Worm (Caenorhabditis elegans) whole organism, L2 larva: Measurements from ENCODE around the gene Y37E11AM.3.

Experiments
- C34F6.9 ChIP-seq: fragments of 150-350 bp; optimal IDR thresholded peaks from 2 replicates; lab custom pipeline; 2014; ENCODE audit warnings: missing biosample characterization, missing genetic modification characterization
- F13H6.1 ChIP-seq: sonication (generic microtip); optimal IDR thresholded peaks from 2 replicates; lab custom pipeline; 2016; ENCODE audit warnings: missing genetic modification characterization, missing compliant biosample characterization
- R02D3.7 ChIP-seq: fragments of 150-350 bp; optimal IDR thresholded peaks from 2 replicates; lab custom pipeline; 2014; ENCODE audit warnings: missing biosample characterization, missing genetic modification characterization
- Y55F3AM.14 ChIP-seq: fragments of 200-800 bp; sonication (Bioruptor generic); optimal IDR thresholded peaks from 2 replicates; lab custom pipeline; 2018; ENCODE audit warnings: mild to moderate bottlenecking, missing genetic modification characterization, missing compliant biosample characterization
- alr-1 ChIP-seq: fragments of 150-350 bp; optimal IDR thresholded peaks from 2 replicates; lab custom pipeline; 2014; ENCODE audit warnings: missing biosample characterization, missing genetic modification characterization
- blmp-1 ChIP-seq: sonication (generic microtip); optimal IDR thresholded peaks from 2 replicates; lab custom pipeline; 2017; ENCODE audit warnings: missing genetic modification characterization, mild to moderate bottlenecking, missing compliant biosample characterization, antibody characterized with exemption, moderate library complexity; ENCODE audit not compliant: insufficient read depth
- ceh-82 ChIP-seq: fragments of 150-350 bp; optimal IDR thresholded peaks from 2 replicates; lab custom pipeline; 2014; ENCODE audit warnings: missing biosample characterization, missing genetic modification characterization
- crh-2 ChIP-seq: sonication (generic microtip); optimal IDR thresholded peaks from 2 replicates; lab custom pipeline; 2017; ENCODE audit warnings: missing biosample characterization, missing genetic modification characterization
- dmd-4 ChIP-seq: sonication (generic microtip); optimal IDR thresholded peaks from 2 replicates; lab custom pipeline; 2017; ENCODE audit warnings: missing biosample characterization, missing genetic modification characterization
- egl-27 ChIP-seq: sonication (generic microtip); optimal IDR thresholded peaks from 3 replicates; lab custom pipeline; 2017; ENCODE audit warnings: missing biosample characterization, missing genetic modification reagents, missing genetic modification characterization
- elt-1 ChIP-seq: fragments of 150-350 bp; optimal IDR thresholded peaks from 2 replicates; lab custom pipeline; 2014; ENCODE audit warnings: missing biosample characterization, missing genetic modification characterization
- elt-3 ChIP-seq: sonication (generic microtip); optimal IDR thresholded peaks from 2 replicates; lab custom pipeline; 2017; ENCODE audit warnings: missing biosample characterization, missing genetic modification characterization
- fos-1 ChIP-seq: fragments of 150-350 bp; optimal IDR thresholded peaks from 2 replicates; lab custom pipeline; 2014; ENCODE audit warnings: missing biosample characterization, missing genetic modification characterization
- gmeb-1 ChIP-seq: fragments of 150-350 bp; optimal IDR thresholded peaks from 2 replicates; lab custom pipeline; 2014; ENCODE audit warnings: missing biosample characterization, missing genetic modification characterization
- lin-11 ChIP-seq: fragments of 150-350 bp; sonication (generic microtip); optimal IDR thresholded peaks from 2 replicates; lab custom pipeline; 2014; ENCODE audit warnings: missing biosample characterization, missing genetic modification characterization, inconsistent platforms, mixed read lengths
- lin-13 ChIP-seq: fragments of 150-350 bp; optimal IDR thresholded peaks from 2 replicates; lab custom pipeline; 2014; ENCODE audit warnings: missing biosample characterization, missing genetic modification reagents, missing genetic modification characterization
- lin-39 ChIP-seq: fragments of 150-350 bp; optimal IDR thresholded peaks from 2 replicates; lab custom pipeline; 2014; ENCODE audit warnings: missing biosample characterization, missing genetic modification reagents, missing genetic modification characterization
- mbf-1 ChIP-seq: sonication (generic microtip); optimal IDR thresholded peaks from 2 replicates; lab custom pipeline; 2017; ENCODE audit warnings: missing biosample characterization, missing genetic modification characterization
- mdl-1 ChIP-seq, 2 experiments: fragments of 150-350 bp in 1 of 2; sonication (generic microtip) in 1 of 2; optimal IDR thresholded peaks; 2 replicates each; lab custom pipeline; 2017; ENCODE audit warnings: missing biosample characterization in 2 of 2, missing genetic modification characterization in 2 of 2
- nhr-10 ChIP-seq: sonication (generic microtip); optimal IDR thresholded peaks from 2 replicates; lab custom pipeline; 2017; ENCODE audit warnings: missing biosample characterization, missing genetic modification characterization
- nhr-23 ChIP-seq: fragments of 150-350 bp; optimal IDR thresholded peaks from 2 replicates; lab custom pipeline; 2014; ENCODE audit warnings: missing biosample characterization, missing genetic modification reagents, missing genetic modification characterization
- nhr-237 ChIP-seq: fragments of 150-350 bp; optimal IDR thresholded peaks from 2 replicates; lab custom pipeline; 2014; ENCODE audit warnings: missing biosample characterization, missing genetic modification characterization
- nhr-25 ChIP-seq: fragments of 150-350 bp; sonication (generic microtip); optimal IDR thresholded peaks from 3 replicates; lab custom pipeline; 2014; ENCODE audit warnings: missing biosample characterization, missing genetic modification characterization
- nhr-77 ChIP-seq: fragments of 150-350 bp; optimal IDR thresholded peaks from 2 replicates; lab custom pipeline; 2014; ENCODE audit warnings: missing biosample characterization, missing genetic modification characterization
- peb-1 ChIP-seq: fragments of 150-350 bp; optimal IDR thresholded peaks from 2 replicates; lab custom pipeline; 2014; ENCODE audit warnings: missing biosample characterization, missing genetic modification characterization
- sem-4 ChIP-seq: fragments of 150-350 bp; optimal IDR thresholded peaks from 2 replicates; lab custom pipeline; 2014; ENCODE audit warnings: missing biosample characterization, missing genetic modification reagents, missing genetic modification characterization
- sma-3 ChIP-seq: sonication (generic microtip); optimal IDR thresholded peaks from 2 replicates; lab custom pipeline; 2016; ENCODE audit warnings: missing genetic modification reagents, missing genetic modification characterization, missing compliant biosample characterization
- sma-9 ChIP-seq, 2 experiments: fragments of 150-350 bp in 1 of 2; sonication (generic microtip) in 1 of 2; optimal IDR thresholded peaks; 2 replicates each; lab custom pipeline; 2014 to 2016; ENCODE audit warnings: missing genetic modification characterization in 2 of 2, mild to moderate bottlenecking in 1 of 2, missing biosample characterization in 1 of 2, missing compliant biosample characterization in 1 of 2, missing genetic modification reagents in 1 of 2, moderate library complexity in 1 of 2
- snpc-4 ChIP-seq: fragments of 150-350 bp; optimal IDR thresholded peaks from 2 replicates; lab custom pipeline; 2014; ENCODE audit warnings: missing biosample characterization, missing genetic modification characterization
- unc-39 ChIP-seq: fragments of 150-350 bp; optimal IDR thresholded peaks from 2 replicates; lab custom pipeline; 2014; ENCODE audit warnings: missing biosample characterization, missing genetic modification characterization
- zag-1 ChIP-seq: fragments of 150-350 bp; optimal IDR thresholded peaks from 2 replicates; lab custom pipeline; 2014; ENCODE audit warnings: missing biosample characterization, missing genetic modification characterization
- ztf-1 ChIP-seq: fragments of 200-800 bp; sonication (Bioruptor generic); conservative IDR thresholded peaks from 2 replicates; pipeline ENCODE4 v1.3.6; 2022; ENCODE audit warnings: missing genetic modification characterization, missing compliant biosample characterization
- ztf-4 ChIP-seq: fragments of 150-350 bp; optimal IDR thresholded peaks from 2 replicates; lab custom pipeline; 2014; ENCODE audit warnings: missing biosample characterization, missing genetic modification characterization

Gene Y37E11AM.3

ce11 chrIV:3725361-3725760 lies 6.4 kb upstream of the Y37E11AM.3 start, which contains the start of gene Y37E11AM.2:
TSS of gene Y37E11AM.2 (minus strand) at chrIV:3725461.
- TF ChIP-seq ztf-4 (tag; lab: Kevin White, UChicago) (no peak), elt-3 (tag; lab: Kevin White, UChicago) (no peak), unc-39 (no peak), F13H6.1 (no peak), gmeb-1 (tag; lab: Kevin White, UChicago) (no peak), R02D3.7 (tag; lab: Kevin White, UChicago) (no peak), zag-1 (tag; lab: Kevin White, UChicago) (no peak), mdl-1 (tag; optimal IDR thresholded peaks at IDR 0.05; lab: Kevin White, UChicago) (no peak), sem-4 (tag; lab: Kevin White, UChicago) (no peak), lin-11 (no peak), fos-1 (tag; lab: Kevin White, UChicago) (no peak), mbf-1 (tag; lab: Kevin White, UChicago) (no peak), nhr-10 (tag; lab: Kevin White, UChicago) (no peak)

- TF ChIP-seq lin-39 (tag; lab: Kevin White, UChicago) (no peak), zag-1 (tag; lab: Kevin White, UChicago) (no peak), C34F6.9 (tag; lab: Kevin White, UChicago) (no peak), mbf-1 (tag; lab: Kevin White, UChicago) (no peak), unc-39 (no peak), dmd-4 (tag; lab: Kevin White, UChicago) (no peak), sem-4 (tag; lab: Kevin White, UChicago) (no peak), mdl-1 (tag; optimal IDR thresholded peaks at IDR 0.05; lab: Kevin White, UChicago) (no peak), nhr-77 (tag; lab: Kevin White, UChicago) (no peak), egl-27 (tag; lab: Kevin White, UChicago) (no peak), nhr-237 (tag; lab: Kevin White, UChicago) (no peak), crh-2 (tag; lab: Kevin White, UChicago) (no peak), blmp-1 (tag; lab: Kevin White, UChicago) (no peak), sma-9 (GFP tag; optimal IDR thresholded peaks at IDR 0.05; lab: Kevin White, UChicago) (no peak), sma-9 (tag; optimal IDR thresholded peaks at IDR 0.05; lab: Kevin White, UChicago) (no peak), Y55F3AM.14 (GFP tag; lab: Kevin White, UChicago) (no peak), ztf-4 (tag; lab: Kevin White, UChicago) (no peak), lin-13 (GFP tag; lab: Kevin White, UChicago) (no peak), snpc-4 (tag; lab: Kevin White, UChicago) (no peak), alr-1 (tag; lab: Kevin White, UChicago) (no peak), peb-1 (tag; lab: Kevin White, UChicago) (no peak)
Observed at ce11 chrIV:3722690-3723089, 3.7 kb upstream of the Y37E11AM.3 start, which contains the start of gene Y37E11AM.4. TSS of gene Y37E11AM.4 (minus strand) at chrIV:3722790.

ce11 chrIV:3721973-3722372 lies 3.0 kb upstream of the Y37E11AM.3 start:
- TF ChIP-seq snpc-4 (tag; lab: Kevin White, UChicago) = no peak
- TF ChIP-seq mdl-1 (tag; optimal IDR thresholded peaks at IDR 0.05; lab: Kevin White, UChicago) = no peak
- no peak for TF ChIP-seq ztf-1 (GFP tag; lab: Robert Waterston, UW)
- TF ChIP-seq ceh-82 (tag; lab: Kevin White, UChicago) = no peak
- TF ChIP-seq F13H6.1 = no peak
- TF ChIP-seq elt-1 (tag; lab: Kevin White, UChicago) = no peak

- TF ChIP-seq sma-3 (GFP tag; lab: Kevin White, UChicago) = no peak
- TF ChIP-seq nhr-77 (tag; lab: Kevin White, UChicago) = no peak
- TF ChIP-seq unc-39 = no peak
- no peak for TF ChIP-seq nhr-237 (tag; lab: Kevin White, UChicago)
- no peak for TF ChIP-seq ceh-82 (tag; lab: Kevin White, UChicago)
- no peak for TF ChIP-seq nhr-10 (tag; lab: Kevin White, UChicago)
- TF ChIP-seq nhr-23 = no peak
- TF ChIP-seq alr-1 (tag; lab: Kevin White, UChicago) = no peak
- TF ChIP-seq nhr-25 (tag; lab: Kevin White, UChicago) = no peak
- TF ChIP-seq egl-27 (tag; lab: Kevin White, UChicago) = no peak
- no peak for TF ChIP-seq zag-1 (tag; lab: Kevin White, UChicago)
Observed at ce11 chrIV:3720644-3721043, 1.7 kb upstream of the Y37E11AM.3 start.
